Worm (Caenorhabditis elegans): Measurements from ENCODE around the gene str-90.

str-90 gene

DNA sequence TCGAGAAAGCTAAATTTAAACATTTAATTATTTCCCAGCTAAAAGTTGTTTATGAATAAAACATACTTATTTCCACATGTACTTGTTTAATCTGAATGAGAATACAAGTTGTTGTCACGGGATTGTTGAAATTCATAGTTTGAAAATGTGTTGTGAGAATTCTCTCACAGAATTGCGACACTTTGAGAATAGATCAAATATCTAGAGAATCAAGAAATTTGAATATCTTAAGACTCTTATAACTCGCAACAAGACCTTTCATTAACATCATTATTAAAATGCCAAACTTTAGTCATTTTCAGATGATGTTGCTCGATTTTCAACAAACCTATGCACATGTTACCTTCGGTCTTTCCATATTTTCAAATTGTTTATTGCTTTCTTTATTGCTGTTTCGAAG, at the start of gene str-90:
Gene str-90, plus strand, starts transcription at position 301 of the 400 bp plus-strand sequence.
- TF ChIP-seq B0336.3 (GFP tag; IDR thresholded peaks at IDR 0.05), result no peak
- no peak for TF ChIP-seq lir-1 (GFP tag; conservative IDR thresholded peaks at IDR 0.05)
- TF ChIP-seq tbx-9 (tag; optimal IDR thresholded peaks at IDR 0.05; ENCODE audit: borderline replicate concordance), result no peak
- TF ChIP-seq hrde-1 (tag; optimal IDR thresholded peaks at IDR 0.05; ENCODE audit: borderline replicate concordance), result no peak
- TF ChIP-seq rcor-1 (GFP tag; IDR thresholded peaks at IDR 0.05), result no peak
- TF ChIP-seq F49E8.2 (tag; optimal IDR thresholded peaks at IDR 0.05; ENCODE audit: insufficient read depth), result no peak
- TF ChIP-seq mel-28 (tag; optimal IDR thresholded peaks at IDR 0.05; ENCODE audit: borderline replicate concordance), result no peak
- TF ChIP-seq Y95B8A.8 (GFP tag; IDR thresholded peaks at IDR 0.05), result no peak
- no peak for TF ChIP-seq F57C9.4 (tag; optimal IDR thresholded peaks at IDR 0.05)

DNA sequence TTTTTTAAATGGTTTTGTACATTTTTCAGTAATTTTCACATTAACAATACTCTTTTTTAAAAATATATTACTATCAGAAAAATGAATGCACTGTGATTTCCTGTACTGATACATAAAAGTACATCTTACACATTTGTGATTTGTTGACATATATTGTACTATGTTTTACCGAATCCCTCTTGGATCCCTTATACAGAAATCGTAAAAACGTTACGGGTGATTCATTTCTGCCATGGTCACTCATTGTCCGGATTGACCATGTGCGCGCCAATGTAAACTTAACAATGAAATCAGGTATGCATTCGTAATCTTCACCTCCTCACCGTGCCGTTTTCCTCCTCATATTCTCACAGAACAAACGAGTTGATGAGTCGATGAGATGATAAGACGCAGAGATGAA, 48.9 kb upstream of the str-90 start, which contains the start of gene ZC513.2:
Gene ZC513.2, plus strand, starts transcription at position 301 of the 400 bp plus-strand sequence.
- TF ChIP-seq snpc-3.4 (tag; optimal IDR thresholded peaks at IDR 0.05) (no peak), ztf-6 (GFP tag; IDR thresholded peaks at IDR 0.05) (no peak), Y95B8A.8 (GFP tag; IDR thresholded peaks at IDR 0.05) (no peak), T07F8.4 (tag; optimal IDR thresholded peaks at IDR 0.05) (no peak), lir-1 (GFP tag; conservative IDR thresholded peaks at IDR 0.05) (no peak), ceh-58 (GFP tag; IDR thresholded peaks at IDR 0.05) (no peak)

DNA sequence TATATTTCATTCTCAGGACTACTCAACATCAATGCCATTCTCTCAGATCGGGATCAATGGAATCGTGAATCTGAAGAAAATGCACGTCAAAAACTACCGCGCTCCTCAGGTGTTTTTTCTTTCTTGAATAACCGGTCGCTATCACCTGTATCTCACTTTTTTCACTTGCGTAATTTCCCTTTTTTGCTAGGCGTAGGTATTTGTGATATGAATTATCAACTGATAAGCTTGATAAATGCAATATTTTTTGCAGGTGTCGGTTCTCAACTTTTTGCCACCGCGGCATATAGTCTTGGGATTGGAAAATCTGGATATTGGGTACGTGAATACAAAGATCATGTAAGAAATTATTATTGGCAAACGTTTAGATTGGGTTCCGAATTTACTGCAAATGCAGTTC, 47.9 kb upstream of the str-90 start:
- no peak for TF ChIP-seq Y79H2A.3 (GFP tag; conservative IDR thresholded peaks at IDR 0.05)

DNA sequence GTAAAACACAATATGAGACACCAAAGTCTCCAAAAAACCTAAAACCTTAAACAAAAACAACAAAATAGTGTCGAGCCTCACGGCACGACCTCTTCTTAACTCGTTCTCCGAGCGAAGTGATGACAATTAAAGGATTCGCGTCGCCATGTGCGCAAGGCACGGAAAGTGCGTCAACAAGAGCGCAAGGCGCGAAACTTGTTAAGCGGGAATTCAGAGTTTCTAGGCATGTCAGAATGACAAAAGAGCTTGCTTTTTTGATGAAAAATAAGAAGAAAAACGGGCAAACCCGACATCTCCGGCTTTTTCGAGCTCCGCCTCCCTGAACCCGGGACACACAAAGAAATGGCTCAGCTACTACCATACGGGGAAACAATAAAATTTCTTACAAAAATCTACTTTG, 45.3 kb upstream of the str-90 start:
- peak; percentile 48 for TF ChIP-seq xnd-1 (tag; optimal IDR thresholded peaks at IDR 0.05)
- TF ChIP-seq ztf-18 (tag; optimal IDR thresholded peaks at IDR 0.05), result peak; percentile 84
- TF ChIP-seq D2030.7 (GFP tag; IDR thresholded peaks at IDR 0.05), result peak; percentile 61
- TF ChIP-seq madf-6 (GFP tag; IDR thresholded peaks at IDR 0.05), result peak; percentile 89
- TF ChIP-seq madf-8 (GFP tag; conservative IDR thresholded peaks at IDR 0.05), result peak; percentile 79
- peak; percentile 72; the same call in 1 of the 2 replicates for TF ChIP-seq madf-3 (GFP tag; IDR thresholded peaks at IDR 0.05)
- peak; percentile 69; the same call in 1 of the 2 replicates for TF ChIP-seq F39B2.1 (GFP tag; IDR thresholded peaks at IDR 0.05)
- TF ChIP-seq ceh-91 (GFP tag; IDR thresholded peaks at IDR 0.05), result 0 out of 2 replicates have a peak, but pooled peaks have one; percentile 28
- peak; percentile 85 for TF ChIP-seq hsf-1 (GFP tag; IDR thresholded peaks at IDR 0.05)
- TF ChIP-seq B0019.2 (GFP tag; conservative IDR thresholded peaks at IDR 0.05), result peak; percentile 20; the same call in 1 of the 2 replicates
- TF ChIP-seq nfyb-1 (GFP tag; IDR thresholded peaks at IDR 0.05), result 0 out of 2 replicates have a peak, but pooled peaks have one; percentile 22

DNA sequence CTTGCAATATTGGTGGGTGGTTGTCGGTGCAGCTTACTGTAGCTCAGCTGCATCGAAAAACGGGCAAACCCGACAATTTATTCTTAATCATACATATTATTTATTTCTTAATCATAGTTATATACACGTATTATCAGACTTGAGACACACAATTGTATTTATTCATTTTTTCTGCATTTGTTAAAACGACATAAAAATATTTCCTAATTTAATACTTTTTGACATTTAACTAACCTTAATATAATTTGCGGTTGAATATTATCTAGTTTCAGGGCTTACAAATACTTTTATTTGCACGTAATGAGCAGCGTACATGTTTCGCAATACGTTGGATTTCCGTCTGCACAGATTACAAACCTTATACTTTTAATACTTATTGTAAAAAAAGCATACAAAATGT, 44.7 kb upstream of the str-90 start, which contains the start of gene str-138:
Gene str-138, plus strand, starts transcription at position 301 of the 400 bp plus-strand sequence.
- TF ChIP-seq let-526 (GFP tag; IDR thresholded peaks at IDR 0.05), result no peak
- TF ChIP-seq pha-4 (tag; optimal IDR thresholded peaks at IDR 0.05), result no peak
- no peak for TF ChIP-seq Y95B8A.8 (GFP tag; IDR thresholded peaks at IDR 0.05)
- no peak for TF ChIP-seq F33H1.4 (GFP tag; IDR thresholded peaks at IDR 0.05)
- TF ChIP-seq lin-26 (GFP tag; IDR thresholded peaks at IDR 0.05), result no peak
- TF ChIP-seq unc-130 (GFP tag; optimal IDR thresholded peaks at IDR 0.05), result no peak
- TF ChIP-seq cebp-2 (GFP tag; IDR thresholded peaks at IDR 0.05), result no peak
- no peak for TF ChIP-seq lag-1 (GFP tag; IDR thresholded peaks at IDR 0.05)
- TF ChIP-seq Y53G8AR.9 (GFP tag; conservative IDR thresholded peaks at IDR 0.05), result no peak
- no peak for TF ChIP-seq K12H6.12 (tag; optimal IDR thresholded peaks at IDR 0.05)
- no peak for TF ChIP-seq ztf-22 (GFP tag; optimal IDR thresholded peaks at IDR 0.05)
- no peak for TF ChIP-seq lsy-27 (tag; optimal IDR thresholded peaks at IDR 0.05; ENCODE audit: borderline replicate concordance, insufficient read depth)
- TF ChIP-seq atf-7 (tag; optimal IDR thresholded peaks at IDR 0.05), result no peak
- TF ChIP-seq lin-40 (tag; optimal IDR thresholded peaks at IDR 0.05), result no peak
- TF ChIP-seq unc-62 (GFP tag; optimal IDR thresholded peaks at IDR 0.05), result no peak
